Fruit fly (Drosophila melanogaster) whole organism, pupa: ENCODE measurements around the gene Ugt36F1.

Experiments used
- CG10348 ChIP-seq: fragments of 200-800 bp; sonication (Bioruptor generic); IDR thresholded peaks from 2 replicates; pipeline ENCODE4 v1.3.6; 2022; ENCODE audit warnings: missing biosample characterization, missing genetic modification characterization
- CG12605 ChIP-seq: fragments of 200-800 bp; sonication (Bioruptor generic); IDR thresholded peaks from 2 replicates; pipeline ENCODE4 v1.3.6; 2022; ENCODE audit warnings: missing biosample characterization, missing genetic modification characterization
- CG13204 ChIP-seq: fragments of 200-800 bp; sonication (Bioruptor generic); optimal IDR thresholded peaks from 2 replicates; lab custom pipeline; 2018; ENCODE audit warnings: missing biosample characterization, mild to moderate bottlenecking, missing genetic modification characterization, moderate library complexity
- CG14655 ChIP-seq: fragments of 200-800 bp; sonication (Bioruptor generic); optimal IDR thresholded peaks from 3 replicates; lab custom pipeline; 2017; ENCODE audit warnings: mild to moderate bottlenecking, missing biosample characterization, missing genetic modification reagents, missing genetic modification characterization
- CG15710 ChIP-seq: fragments of 200-800 bp; sonication (Bioruptor generic); optimal IDR thresholded peaks from 2 replicates; lab custom pipeline; 2018; ENCODE audit warnings: missing biosample characterization, mild to moderate bottlenecking, missing genetic modification characterization, moderate library complexity
- CG17806 ChIP-seq: fragments of 200-800 bp; sonication (Bioruptor generic); optimal IDR thresholded peaks from 2 replicates; lab custom pipeline; 2018; ENCODE audit warnings: missing biosample characterization, mild to moderate bottlenecking, missing genetic modification characterization, moderate library complexity
- CG32121 ChIP-seq: fragments of 200-800 bp; sonication (Bioruptor generic); IDR thresholded peaks from 2 replicates; pipeline ENCODE4 v1.3.6; 2022; ENCODE audit warnings: missing biosample characterization, missing genetic modification characterization
- CG34367 ChIP-seq: fragments of 200-800 bp; sonication (Bioruptor generic); optimal IDR thresholded peaks from 2 replicates; lab custom pipeline; 2018; ENCODE audit warnings: missing biosample characterization, mild to moderate bottlenecking, missing genetic modification characterization
- CG4496 ChIP-seq: fragments of 200-800 bp; sonication (Bioruptor generic); IDR thresholded peaks from 3 replicates; pipeline ENCODE4 v1.3.6; 2022; ENCODE audit warnings: missing biosample characterization, missing genetic modification characterization
- CG8159 ChIP-seq: fragments of 200-800 bp; sonication (Bioruptor generic); optimal IDR thresholded peaks from 3 replicates; lab custom pipeline; 2018; ENCODE audit warnings: missing biosample characterization, mild to moderate bottlenecking, missing genetic modification characterization, moderate library complexity
- CG8301 ChIP-seq: fragments of 200-800 bp; sonication (Bioruptor generic); optimal IDR thresholded peaks from 2 replicates; lab custom pipeline; 2018; ENCODE audit warnings: missing biosample characterization, mild to moderate bottlenecking, missing genetic modification characterization
- CG9948 ChIP-seq: fragments of 200-800 bp; sonication (Bioruptor generic); optimal IDR thresholded peaks from 2 replicates; lab custom pipeline; 2018; ENCODE audit warnings: missing biosample characterization, mild to moderate bottlenecking, missing genetic modification characterization, moderate library complexity
- D1 ChIP-seq: fragments of 200-800 bp; sonication (Bioruptor generic); optimal IDR thresholded peaks from 2 replicates; lab custom pipeline; 2018; ENCODE audit warnings: missing biosample characterization, mild to moderate bottlenecking, missing genetic modification characterization, moderate library complexity
- EcR ChIP-seq: fragments of 200-800 bp; sonication (Bioruptor generic); optimal IDR thresholded peaks from 3 replicates; lab custom pipeline; 2019; ENCODE audit warnings: missing biosample characterization, missing genetic modification characterization, mild to moderate bottlenecking, moderate library complexity, missing genetic modification reagents
- Ets98B ChIP-seq: fragments of 200-800 bp; sonication (Bioruptor generic); IDR thresholded peaks from 2 replicates; pipeline ENCODE4 v1.3.6; 2022; ENCODE audit warnings: missing biosample characterization, missing genetic modification characterization
- Pif1A ChIP-seq: fragments of 200-800 bp; sonication (Bioruptor generic); optimal IDR thresholded peaks from 3 replicates; lab custom pipeline; 2016; ENCODE audit warnings: missing biosample characterization, missing genetic modification characterization
- Pif1B ChIP-seq: fragments of 200-800 bp; sonication (Bioruptor generic); optimal IDR thresholded peaks from 3 replicates; lab custom pipeline; 2016; ENCODE audit warnings: missing biosample characterization, missing genetic modification characterization
- Snoo ChIP-seq: fragments of 200-800 bp; sonication (Bioruptor generic); optimal IDR thresholded peaks from 3 replicates; lab custom pipeline; 2017; ENCODE audit warnings: missing biosample characterization, mild to moderate bottlenecking, missing genetic modification characterization, inconsistent platforms
- fd96Ca ChIP-seq: fragments of 200-800 bp; sonication (Bioruptor generic); IDR thresholded peaks from 3 replicates; pipeline ENCODE4 v1.3.6; 2022; ENCODE audit warnings: missing biosample characterization, missing genetic modification characterization
- gl ChIP-seq: fragments of 200-800 bp; sonication (Bioruptor generic); optimal IDR thresholded peaks from 2 replicates; lab custom pipeline; 2018; ENCODE audit warnings: missing biosample characterization, mild to moderate bottlenecking, missing genetic modification characterization
- rn ChIP-seq: fragments of 200-800 bp; sonication (Bioruptor generic); IDR thresholded peaks from 2 replicates; pipeline ENCODE4 v1.3.6; 2022; ENCODE audit warnings: missing biosample characterization, missing genetic modification characterization

Gene Ugt36F1

DNA sequence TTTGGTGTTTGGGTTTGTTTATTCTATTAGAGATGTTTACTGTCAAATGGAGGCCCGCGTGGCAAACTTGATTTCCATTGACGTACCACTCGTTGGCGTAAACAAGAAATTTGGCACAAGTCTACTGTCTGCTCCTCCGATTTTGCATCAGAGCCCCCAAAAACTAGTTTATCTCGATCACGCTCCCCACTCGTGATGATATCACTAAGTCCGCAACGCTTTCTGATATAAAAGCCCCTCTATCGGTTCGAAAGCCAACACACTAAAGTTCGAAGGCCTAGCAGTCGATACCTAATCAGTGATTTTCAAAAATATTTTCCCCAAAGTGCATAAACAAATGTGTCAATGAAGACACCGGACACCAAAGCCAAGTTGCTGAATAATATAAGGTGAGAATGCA is 6.4 kb upstream of the Ugt36F1 start:
- TF ChIP-seq rn (GFP tag; lab: Robert Waterston, UW) (no peak), EcR (GFP tag; lab: Kevin White, UChicago) (no peak), D1 (no peak), Pif1A (GFP tag; lab: Kevin White, UChicago) (no peak), CG4496 (GFP tag; lab: Robert Waterston, UW) (no peak), CG32121 (GFP tag; lab: Robert Waterston, UW) (no peak), CG13204 (GFP tag; lab: Kevin White, UChicago) (no peak), Snoo (no peak)

DNA sequence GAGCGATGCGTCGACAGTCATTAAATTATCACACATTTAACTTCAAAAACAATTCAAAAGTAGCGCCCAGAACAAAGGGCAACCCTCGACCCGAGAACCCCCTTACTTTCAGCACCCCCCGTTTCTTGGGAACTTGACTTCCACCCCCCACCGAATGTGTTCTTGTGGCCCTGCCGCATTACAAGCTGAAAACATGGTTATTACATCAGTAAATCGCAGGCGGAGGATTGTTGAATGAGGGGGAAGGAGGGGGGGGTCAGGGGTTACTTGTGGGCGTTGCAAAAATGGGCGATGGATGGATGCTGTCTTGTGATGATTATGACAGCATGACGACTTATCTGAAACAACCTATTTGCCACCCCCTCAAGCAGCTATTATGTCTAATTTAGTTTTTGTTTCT is 4.0 kb upstream of the Ugt36F1 start:
- TF ChIP-seq Pif1A (GFP tag; lab: Kevin White, UChicago), result no peak

DNA sequence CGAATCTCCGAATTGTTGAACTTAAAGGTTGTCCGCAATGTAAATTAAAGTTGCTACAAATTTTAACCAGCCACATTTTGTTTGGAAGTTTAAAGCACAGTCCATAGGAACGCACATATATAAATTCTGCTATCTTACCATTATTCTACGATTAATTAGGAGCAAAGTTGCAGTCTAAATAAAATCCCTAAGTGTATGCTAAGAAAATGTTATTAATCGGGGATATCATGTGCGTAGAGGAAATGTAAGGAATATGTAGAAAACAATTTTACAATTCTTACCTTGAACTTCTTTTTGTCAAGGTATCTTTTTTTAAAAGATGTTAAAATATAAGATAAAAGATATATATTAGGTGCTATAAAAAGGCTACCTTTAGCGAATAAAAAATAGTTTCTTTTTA is 747 bp upstream of the Ugt36F1 start:
- TF ChIP-seq EcR (GFP tag; lab: Kevin White, UChicago) (no peak), rn (GFP tag; lab: Robert Waterston, UW) (no peak), CG13204 (GFP tag; lab: Kevin White, UChicago) (no peak), CG8301 (no peak), CG9948 (no peak), Pif1B (GFP tag; lab: Kevin White, UChicago) (no peak), CG8159 (tag; lab: Kevin White, UChicago) (no peak), CG17806 (no peak), Ets98B (GFP tag; lab: Robert Waterston, UW) (no peak), Pif1A (GFP tag; lab: Kevin White, UChicago) (no peak), CG34367 (tag; lab: Kevin White, UChicago) (no peak)

DNA sequence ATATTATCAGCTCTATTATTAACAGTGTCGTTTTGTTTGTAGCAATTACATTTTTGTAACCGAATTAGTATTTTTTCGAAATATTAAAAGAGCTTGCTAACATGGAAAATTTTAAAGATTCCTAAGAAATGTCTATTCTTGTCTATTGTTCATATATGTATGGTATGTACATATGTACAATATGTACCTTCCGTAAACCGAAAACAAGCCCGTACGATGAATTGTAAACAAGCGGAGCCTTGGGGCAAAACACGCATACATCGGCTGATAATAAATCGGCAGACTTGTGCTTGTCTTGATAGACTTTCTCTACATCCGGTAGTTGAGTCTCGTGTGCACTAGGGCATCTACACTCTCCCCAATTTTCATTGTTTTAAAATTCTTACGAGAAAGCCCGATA is 3.7 kb downstream of the Ugt36F1 start:
- no peak for TF ChIP-seq CG34367 (tag; lab: Kevin White, UChicago)
- TF ChIP-seq Ets98B (GFP tag; lab: Robert Waterston, UW), result no peak
- TF ChIP-seq CG17806, result no peak
- no peak for TF ChIP-seq CG10348 (GFP tag; lab: Robert Waterston, UW)
- TF ChIP-seq CG8159 (tag; lab: Kevin White, UChicago), result no peak
- TF ChIP-seq fd96Ca (GFP tag; lab: Robert Waterston, UW), result no peak
- TF ChIP-seq CG14655, result no peak
- no peak for TF ChIP-seq D1
- no peak for TF ChIP-seq Pif1A (GFP tag; lab: Kevin White, UChicago)
- no peak for TF ChIP-seq Pif1B (GFP tag; lab: Kevin White, UChicago)
- no peak for TF ChIP-seq gl (tag; lab: Kevin White, UChicago)
- TF ChIP-seq CG13204 (GFP tag; lab: Kevin White, UChicago), result no peak
- TF ChIP-seq CG9948, result no peak
- TF ChIP-seq EcR (GFP tag; lab: Kevin White, UChicago), result no peak
- TF ChIP-seq rn (GFP tag; lab: Robert Waterston, UW), result no peak
- no peak for TF ChIP-seq CG4496 (GFP tag; lab: Robert Waterston, UW)

DNA sequence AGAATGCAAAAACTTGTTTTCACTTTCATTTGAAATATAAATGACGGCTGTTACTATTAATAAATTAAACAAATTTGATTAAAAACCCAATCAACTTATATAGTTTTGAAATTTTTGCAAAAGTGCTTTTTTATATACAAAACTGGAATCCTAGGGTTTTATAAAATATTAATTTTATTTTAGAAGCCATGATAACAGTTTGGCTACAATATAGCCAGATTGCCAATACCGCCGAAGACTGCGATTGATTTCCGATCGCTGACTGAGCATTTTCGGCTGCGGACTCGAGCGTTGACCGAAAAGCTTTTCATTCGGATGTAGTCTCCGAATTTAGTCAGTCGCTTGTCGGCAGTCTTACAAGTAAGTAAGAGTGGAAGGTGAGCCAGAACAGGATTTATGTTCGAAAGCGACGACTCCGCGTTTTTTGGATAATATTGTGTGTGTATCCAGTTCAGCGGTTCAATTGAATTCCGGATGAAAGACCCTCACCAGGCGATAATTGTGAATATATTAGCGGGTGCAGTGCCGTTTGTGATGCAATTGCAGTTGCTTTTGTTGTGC is 4.2 kb downstream of the Ugt36F1 start, which contains the start of gene Ugt36D1:
Ugt36D1 (plus strand) TSS at position 306 of the 561 bp plus-strand sequence.
- no peak for TF ChIP-seq CG8159 (tag; lab: Kevin White, UChicago)
- no peak for TF ChIP-seq CG13204 (GFP tag; lab: Kevin White, UChicago)
- TF ChIP-seq CG10348 (GFP tag; lab: Robert Waterston, UW), result no peak
- no peak for TF ChIP-seq fd96Ca (GFP tag; lab: Robert Waterston, UW)
- no peak for TF ChIP-seq gl (tag; lab: Kevin White, UChicago)
- no peak for TF ChIP-seq D1
- peak; percentile 27 for TF ChIP-seq Pif1B (GFP tag; lab: Kevin White, UChicago)
- no peak for TF ChIP-seq CG9948
- no peak for TF ChIP-seq CG17806
- TF ChIP-seq rn (GFP tag; lab: Robert Waterston, UW), result no peak
- TF ChIP-seq CG4496 (GFP tag; lab: Robert Waterston, UW), result peak; percentile 48; the same call in 1 of the 3 replicates
- peak; percentile 25 for TF ChIP-seq Snoo
- TF ChIP-seq CG8301, result no peak
- TF ChIP-seq CG32121 (GFP tag; lab: Robert Waterston, UW), result 0 out of 2 replicates have a peak, but pooled peaks have one; percentile 20
- TF ChIP-seq CG34367 (tag; lab: Kevin White, UChicago), result no peak
- TF ChIP-seq CG14655, result no peak
- TF ChIP-seq CG15710 (tag; lab: Kevin White, UChicago), result no peak
- no peak for TF ChIP-seq Pif1A (GFP tag; lab: Kevin White, UChicago)
- peak; percentile 31; the same call in 1 of the 2 replicates for TF ChIP-seq Ets98B (GFP tag; lab: Robert Waterston, UW)
- peak; percentile 80 for TF ChIP-seq EcR (GFP tag; lab: Kevin White, UChicago)
- no peak for TF ChIP-seq CG12605 (GFP tag; lab: Robert Waterston, UW)

DNA sequence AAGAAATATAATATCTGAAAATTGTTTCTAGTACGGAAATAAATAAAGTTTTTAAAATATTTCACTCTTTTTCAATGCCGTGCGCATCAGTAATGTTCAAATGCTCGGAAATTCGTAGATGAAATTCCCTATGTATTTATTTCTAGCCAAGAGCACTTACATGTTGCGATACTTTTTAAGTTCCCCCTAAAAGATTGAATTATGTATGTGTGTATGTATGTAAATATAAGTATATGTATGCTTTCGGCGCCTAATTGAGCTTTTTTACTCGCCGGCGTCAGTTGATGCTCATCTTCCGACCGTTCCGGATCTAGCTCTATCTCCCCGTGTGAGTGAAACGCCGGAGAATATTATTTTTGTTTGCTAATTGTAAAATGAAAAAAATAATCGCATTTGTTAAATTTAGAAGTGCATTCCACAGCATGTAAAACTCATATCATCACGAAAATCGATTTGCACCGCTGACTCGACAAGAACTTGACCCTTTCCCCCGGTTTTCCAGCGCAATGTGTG is 7.4 kb downstream of the Ugt36F1 start, which contains the start of gene Ugt36E1:
Ugt36E1 (plus strand) TSS at position 275 of the 513 bp plus-strand sequence.
- TF ChIP-seq gl (tag; lab: Kevin White, UChicago) (no peak), fd96Ca (GFP tag; lab: Robert Waterston, UW) (no peak), CG32121 (GFP tag; lab: Robert Waterston, UW) (no peak), D1 (no peak), CG13204 (GFP tag; lab: Kevin White, UChicago) (no peak), CG8301 (no peak), rn (GFP tag; lab: Robert Waterston, UW) (no peak), CG10348 (GFP tag; lab: Robert Waterston, UW) (no peak), Snoo (no peak), Ets98B (GFP tag; lab: Robert Waterston, UW) (no peak), EcR (GFP tag; lab: Kevin White, UChicago) (no peak), CG34367 (tag; lab: Kevin White, UChicago) (no peak), CG9948 (no peak)
- TF ChIP-seq, all 21 proteins: peak for 0
